Worm (Caenorhabditis elegans): Measurements from ENCODE around the gene srt-28.

Gene srt-28

ce11 chrV:2757226-2757893, 43.9 kb upstream of the srt-28 start, which contains the start of gene srx-28 (continued):
- TF ChIP-seq ccch-3 (GFP tag; optimal IDR thresholded peaks at IDR 0.05): no peak
- TF ChIP-seq hlh-26 (GFP tag; conservative IDR thresholded peaks at IDR 0.05): no peak
- TF ChIP-seq rpc-1 (optimal IDR thresholded peaks at IDR 0.05): peak; percentile 29
- TF ChIP-seq rpc-1 (tag; optimal IDR thresholded peaks at IDR 0.05): no peak
- peak; percentile 47; the same call in 1 of the 2 replicates for TF ChIP-seq dox-1 (GFP tag; IDR thresholded peaks at IDR 0.05)
- no peak for TF ChIP-seq hrde-1 (tag; optimal IDR thresholded peaks at IDR 0.05; ENCODE audit: borderline replicate concordance)
- TF ChIP-seq hmg-1.2 (GFP tag; IDR thresholded peaks at IDR 0.05): no peak
- no peak for TF ChIP-seq Y79H2A.3 (GFP tag; conservative IDR thresholded peaks at IDR 0.05)
- no peak for TF ChIP-seq K12H6.12 (tag; optimal IDR thresholded peaks at IDR 0.05)
- TF ChIP-seq ceh-91 (GFP tag; IDR thresholded peaks at IDR 0.05): no peak
- TF ChIP-seq lin-35 (GFP tag; optimal IDR thresholded peaks at IDR 0.05): no peak
- no peak for TF ChIP-seq ceh-100 (GFP tag; IDR thresholded peaks at IDR 0.05)
- TF ChIP-seq nhr-90 (tag; optimal IDR thresholded peaks at IDR 0.05): no peak
- no peak for TF ChIP-seq xnd-1 (tag; optimal IDR thresholded peaks at IDR 0.05)
- no peak for TF ChIP-seq B0035.1 (tag; optimal IDR thresholded peaks at IDR 0.05)

DNA sequence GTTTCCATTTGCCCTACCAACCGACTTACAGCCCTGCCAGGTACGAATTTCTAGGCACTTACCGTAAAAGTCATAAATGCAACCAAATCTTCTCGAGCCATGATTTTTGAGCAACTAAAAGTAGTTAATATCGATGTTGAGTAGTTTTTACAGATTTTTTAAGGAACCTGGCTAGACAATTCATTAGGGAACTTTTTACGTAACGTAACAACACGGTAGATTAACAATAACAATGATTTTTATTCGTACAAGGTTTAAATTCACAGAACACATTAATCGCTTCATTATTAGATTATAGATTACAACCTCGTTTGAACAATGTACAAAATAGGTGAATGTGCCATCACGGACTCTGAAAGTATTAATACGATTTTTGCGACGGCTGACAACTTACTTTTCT, 39.6 kb upstream of the srt-28 start, which contains the start of gene srx-26:
Gene srx-26 (minus strand): TSS at position 101 of the 400 bp plus-strand sequence.
- TF ChIP-seq egl-44 (GFP tag; IDR thresholded peaks at IDR 0.05) (no peak), D2030.7 (GFP tag; IDR thresholded peaks at IDR 0.05) (no peak), ztf-3 (GFP tag; optimal IDR thresholded peaks at IDR 0.05) (no peak), sea-2 (GFP tag; IDR thresholded peaks at IDR 0.05) (no peak), let-526 (GFP tag; IDR thresholded peaks at IDR 0.05) (no peak)

DNA sequence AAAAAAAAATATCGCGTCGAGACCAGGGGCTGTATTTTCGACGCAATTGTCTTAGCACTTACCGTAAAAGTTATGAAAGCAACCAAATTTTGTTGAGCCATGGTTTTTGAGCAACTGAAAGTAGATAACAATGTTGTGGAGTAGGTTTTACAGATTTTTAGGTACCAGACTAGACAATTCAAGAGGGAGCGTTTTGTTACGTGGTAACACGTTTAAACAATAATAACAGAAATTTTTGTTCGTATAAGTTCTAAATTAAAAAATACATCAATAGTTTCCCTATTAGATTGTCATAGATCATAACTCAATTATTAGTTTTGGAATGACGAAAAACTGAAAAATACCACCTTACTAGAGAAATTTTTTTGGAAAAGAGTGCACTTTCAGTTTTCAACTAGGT, 36.6 kb upstream of the srt-28 start, which contains the start of gene srx-24:
Gene srx-24 (minus strand): TSS at position 101 of the 400 bp plus-strand sequence.
- TF ChIP-seq C06A6.2 (GFP tag; conservative IDR thresholded peaks at IDR 0.05) (no peak), hmg-1.2 (GFP tag; IDR thresholded peaks at IDR 0.05) (no peak), die-1 (tag; optimal IDR thresholded peaks at IDR 0.05) (no peak), lin-35 (GFP tag; optimal IDR thresholded peaks at IDR 0.05) (no peak), egl-18 (GFP tag; IDR thresholded peaks at IDR 0.05) (no peak), egl-44 (GFP tag; IDR thresholded peaks at IDR 0.05) (no peak), hsf-1 (GFP tag; IDR thresholded peaks at IDR 0.05) (no peak), B0261.1 (tag; optimal IDR thresholded peaks at IDR 0.05) (no peak), ZK185.1 (tag; optimal IDR thresholded peaks at IDR 0.05; ENCODE audit: poor library complexity, severe bottlenecking) (no peak), attf-5 (GFP tag; optimal IDR thresholded peaks at IDR 0.05) (no peak), akir-1 (GFP tag; optimal IDR thresholded peaks at IDR 0.05) (no peak), somi-1 (GFP tag; optimal IDR thresholded peaks at IDR 0.05) (no peak), zfh-2 (GFP tag; conservative IDR thresholded peaks at IDR 0.05) (no peak), ceh-79 (tag; optimal IDR thresholded peaks at IDR 0.05) (no peak), F37B4.10 (GFP tag; IDR thresholded peaks at IDR 0.05) (no peak), F55B11.4 (tag; optimal IDR thresholded peaks at IDR 0.05; ENCODE audit: borderline replicate concordance, insufficient read depth) (no peak), F57C9.4 (tag; optimal IDR thresholded peaks at IDR 0.05) (no peak), repo-1 (tag; optimal IDR thresholded peaks at IDR 0.05) (no peak)
